Worm (Caenorhabditis elegans) whole organism, young adult: ENCODE data around the gene ech-8.

Experiments used
- K11D2.4 ChIP-seq: fragments of 200-800 bp; sonication (Bioruptor generic); IDR thresholded peaks from 2 replicates; pipeline ENCODE4 v1.3.6; 2022; ENCODE audit warnings: missing genetic modification reagents, missing genetic modification characterization, missing compliant biosample characterization
- ama-1 ChIP-seq, 3 experiments: fragments of 150-350 bp in 1 of 3; sonication (generic microtip) in 2 of 3; optimal IDR thresholded peaks; 2 replicates each; lab custom pipeline; 2014 to 2018; ENCODE audit warnings: missing biosample characterization in 2 of 3, missing genetic modification characterization in 2 of 3, missing genetic modification reagents in 2 of 3
- aptf-2 ChIP-seq: fragments of 200-800 bp; sonication (Bioruptor generic); conservative IDR thresholded peaks from 2 replicates; pipeline ENCODE4 v1.3.6; 2022; ENCODE audit warnings: missing genetic modification reagents, missing genetic modification characterization, missing compliant biosample characterization
- egl-44 ChIP-seq: fragments of 200-800 bp; sonication (Bioruptor generic); IDR thresholded peaks from 2 replicates; pipeline ENCODE4 v1.3.6; 2022; ENCODE audit warnings: missing genetic modification reagents, missing genetic modification characterization, missing compliant biosample characterization
- egrh-3 ChIP-seq: fragments of 200-800 bp; sonication (Bioruptor generic); IDR thresholded peaks from 2 replicates; pipeline ENCODE4 v1.3.6; 2022; ENCODE audit warnings: missing genetic modification reagents, missing genetic modification characterization, missing compliant biosample characterization
- hsf-1 ChIP-seq: fragments of 200-800 bp; sonication (Bioruptor generic); IDR thresholded peaks from 2 replicates; pipeline ENCODE4 v1.3.6; 2022; ENCODE audit warnings: missing genetic modification reagents, missing genetic modification characterization, missing compliant biosample characterization
- let-526 ChIP-seq: fragments of 200-800 bp; sonication (Bioruptor generic); IDR thresholded peaks from 2 replicates; pipeline ENCODE4 v1.3.6; 2022; ENCODE audit warnings: missing genetic modification reagents, missing genetic modification characterization, missing compliant biosample characterization
- rpc-1 ChIP-seq, 2 experiments: fragments of 150-350 bp in 1 of 2; sonication (generic microtip) in 1 of 2; optimal IDR thresholded peaks; 2 replicates each; lab custom pipeline; 2014 to 2018; ENCODE audit warnings: missing biosample characterization in 1 of 2, missing genetic modification characterization in 1 of 2, missing genetic modification reagents in 1 of 2, missing genotype in 1 of 2

DNA sequence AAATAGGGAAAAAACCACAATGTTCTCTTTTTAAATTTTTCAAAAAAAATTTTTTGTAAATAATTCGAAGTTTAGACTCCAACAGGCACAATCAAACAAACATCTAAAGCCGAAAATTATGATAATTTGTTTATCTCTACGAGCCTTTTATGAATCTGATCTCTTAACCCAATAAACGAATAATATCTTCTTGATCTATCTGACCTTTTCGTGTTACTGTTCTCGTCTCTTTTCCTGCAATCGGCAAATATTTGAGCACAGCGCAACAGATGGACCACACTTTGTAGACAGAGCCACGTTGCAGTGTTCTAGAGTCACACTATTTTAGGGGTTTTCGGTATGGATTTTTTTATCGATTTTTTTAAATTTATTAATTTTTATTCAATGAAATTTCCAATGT is 12.8 kb upstream of the ech-8 start:
- TF ChIP-seq let-526 = no peak
- TF ChIP-seq egrh-3 (GFP tag; lab: Robert Waterston, UW) = no peak
- TF ChIP-seq aptf-2 (GFP tag; lab: Robert Waterston, UW) = no peak
- no peak for TF ChIP-seq K11D2.4 (GFP tag; lab: Robert Waterston, UW)
- TF ChIP-seq egl-44 = no peak
- TF ChIP-seq rpc-1 (optimal IDR thresholded peaks at IDR 0.05; lab: Kevin White, UChicago) = no peak
- TF ChIP-seq rpc-1 (tag; optimal IDR thresholded peaks at IDR 0.05; lab: Kevin White, UChicago) = no peak
- no peak for TF ChIP-seq ama-1 (optimal IDR thresholded peaks at IDR 0.05; lab: Kevin White, UChicago)
- TF ChIP-seq ama-1 (GFP tag; optimal IDR thresholded peaks at IDR 0.05; lab: Kevin White, UChicago) = no peak
- TF ChIP-seq hsf-1 (GFP tag; lab: Robert Waterston, UW) = no peak
